Fruit fly (Drosophila melanogaster) whole organism, embryonic: ENCODE results near the gene CG8460.

Experiments used
- Ada2b ChIP-seq: fragments of 200-800 bp; sonication (Bioruptor generic); IDR thresholded peaks from 2 replicates; pipeline ENCODE4 v1.3.6; 2022; ENCODE audit warnings: missing biosample characterization, missing genetic modification characterization
- BEAF-32 ChIP-seq: fragments of 200-800 bp; sonication (Bioruptor generic); optimal IDR thresholded peaks from 3 replicates; lab custom pipeline; 2017; ENCODE audit warnings: missing biosample characterization, missing genetic modification characterization, mild to moderate bottlenecking, moderate library complexity, missing genetic modification reagents
- CG10274 ChIP-seq: fragments of 200-800 bp; sonication (Bioruptor generic); optimal IDR thresholded peaks from 3 replicates; lab custom pipeline; 2017; ENCODE audit warnings: missing biosample characterization, mild to moderate bottlenecking, missing genetic modification characterization
- CG11723 ChIP-seq: fragments of 200-800 bp; sonication (Bioruptor generic); optimal IDR thresholded peaks from 2 replicates; lab custom pipeline; 2017; ENCODE audit warnings: missing biosample characterization, mild to moderate bottlenecking, missing genetic modification characterization
- CG12236 ChIP-seq: fragments of 200-800 bp; sonication (Bioruptor generic); optimal IDR thresholded peaks from 2 replicates; lab custom pipeline; 2016; ENCODE audit warnings: missing biosample characterization, missing genetic modification characterization
- CG13123 ChIP-seq: fragments of 200-800 bp; sonication (Bioruptor generic); optimal IDR thresholded peaks from 2 replicates; lab custom pipeline; 2016; ENCODE audit warnings: missing biosample characterization, missing genetic modification characterization
- CG13287 ChIP-seq: fragments of 200-800 bp; sonication (Bioruptor generic); IDR thresholded peaks from 2 replicates; pipeline ENCODE4 v1.3.6; 2022; ENCODE audit warnings: missing biosample characterization, missing genetic modification characterization; ENCODE audit not compliant: partially characterized antibody
- CG13775 ChIP-seq: fragments of 200-800 bp; sonication (Bioruptor generic); optimal IDR thresholded peaks from 3 replicates; lab custom pipeline; 2017; ENCODE audit warnings: missing biosample characterization, mild to moderate bottlenecking, missing genetic modification characterization
- CG14860 ChIP-seq: fragments of 200-800 bp; sonication (Bioruptor generic); IDR thresholded peaks from 3 replicates; pipeline ENCODE4 v1.3.6; 2022; ENCODE audit warnings: missing biosample characterization, missing genetic modification characterization; ENCODE audit not compliant: partially characterized antibody
- CG15514 ChIP-seq: fragments of 200-800 bp; sonication (Bioruptor generic); optimal IDR thresholded peaks from 3 replicates; lab custom pipeline; 2017; ENCODE audit warnings: missing biosample characterization, missing genetic modification characterization, mild to moderate bottlenecking, moderate library complexity, missing genetic modification reagents
- CG17328 ChIP-seq: fragments of 200-800 bp; sonication (Bioruptor generic); IDR thresholded peaks from 2 replicates; pipeline ENCODE4 v1.3.6; 2022; ENCODE audit warnings: missing biosample characterization, missing genetic modification characterization
- CG18476 ChIP-seq: fragments of 200-800 bp; sonication (Bioruptor generic); optimal IDR thresholded peaks from 2 replicates; lab custom pipeline; 2016; ENCODE audit warnings: missing biosample characterization, mild to moderate bottlenecking, missing genetic modification characterization
- CG2116 ChIP-seq: fragments of 200-800 bp; sonication (Bioruptor generic); optimal IDR thresholded peaks from 3 replicates; lab custom pipeline; 2018; ENCODE audit warnings: missing biosample characterization, mild to moderate bottlenecking, missing genetic modification characterization
- CG31224 ChIP-seq: fragments of 200-800 bp; sonication (Bioruptor generic); IDR thresholded peaks from 2 replicates; pipeline ENCODE4 v1.3.6; 2022; ENCODE audit warnings: missing biosample characterization, missing genetic modification characterization
- CG31441 ChIP-seq: fragments of 200-800 bp; sonication (Bioruptor generic); IDR thresholded peaks from 2 replicates; pipeline ENCODE4 v1.3.6; 2022; ENCODE audit warnings: missing biosample characterization, missing genetic modification characterization
- CG32532 ChIP-seq: fragments of 200-800 bp; sonication (Bioruptor generic); IDR thresholded peaks from 2 replicates; pipeline ENCODE4 v1.3.6; 2022; ENCODE audit warnings: missing biosample characterization, missing genetic modification characterization
- CG3281 ChIP-seq: fragments of 200-800 bp; sonication (Bioruptor generic); optimal IDR thresholded peaks from 3 replicates; lab custom pipeline; 2017; ENCODE audit warnings: missing biosample characterization, mild to moderate bottlenecking, missing genetic modification characterization
- CG34376 ChIP-seq: fragments of 200-800 bp; sonication (Bioruptor generic); optimal IDR thresholded peaks from 2 replicates; lab custom pipeline; 2018; ENCODE audit warnings: missing biosample characterization, mild to moderate bottlenecking, missing genetic modification characterization
- CG34422 ChIP-seq: fragments of 200-800 bp; sonication (Bioruptor generic); IDR thresholded peaks from 3 replicates; pipeline ENCODE4 v1.3.6; 2022; ENCODE audit warnings: missing biosample characterization, missing genetic modification characterization
- CG43689 ChIP-seq: fragments of 200-800 bp; sonication (Bioruptor generic); IDR thresholded peaks from 2 replicates; pipeline ENCODE4 v1.3.6; 2022; ENCODE audit warnings: missing biosample characterization, missing genetic modification characterization
- CG4617 ChIP-seq: fragments of 200-800 bp; sonication (Bioruptor generic); optimal IDR thresholded peaks from 3 replicates; lab custom pipeline; 2016; ENCODE audit warnings: missing biosample characterization, missing genetic modification characterization, borderline replicate concordance
- CG8765 ChIP-seq: fragments of 200-800 bp; sonication (Bioruptor generic); IDR thresholded peaks from 2 replicates; pipeline ENCODE4 v1.3.6; 2022; ENCODE audit warnings: missing biosample characterization, missing genetic modification characterization
- Dfd ChIP-seq, 2 experiments: fragments of >200 bp; optimal IDR thresholded peaks; 2 replicates each; lab custom pipeline; 2017; ENCODE audit warnings: missing biosample characterization in 2 of 2, missing genetic modification characterization in 2 of 2
- Dp ChIP-seq: fragments of 200-800 bp; sonication (Bioruptor generic); optimal IDR thresholded peaks from 2 replicates; lab custom pipeline; 2018; ENCODE audit warnings: missing biosample characterization, mild to moderate bottlenecking, missing genetic modification characterization, moderate library complexity
- Eip74EF ChIP-seq, 2 experiments: fragments of 200-800 bp in 1 of 2; fragments of >200 bp in 1 of 2; sonication (Bioruptor generic) in 1 of 2; optimal IDR thresholded peaks; 2 replicates each; lab custom pipeline; 2017 to 2019; ENCODE audit warnings: missing biosample characterization in 2 of 2, missing genetic modification characterization in 2 of 2, mild to moderate bottlenecking in 1 of 2, moderate library complexity in 1 of 2
- HLH4C ChIP-seq: fragments of 200-800 bp; sonication (Bioruptor generic); IDR thresholded peaks from 3 replicates; pipeline ENCODE4 v1.3.6; 2022; ENCODE audit warnings: missing biosample characterization, missing genetic modification characterization; ENCODE audit not compliant: partially characterized antibody
- HmgZ ChIP-seq: fragments of 200-800 bp; sonication (Bioruptor generic); optimal IDR thresholded peaks from 2 replicates; lab custom pipeline; 2018; ENCODE audit warnings: missing biosample characterization, mild to moderate bottlenecking, missing genetic modification characterization
- Kr ChIP-seq: fragments of 200-800 bp; sonication (Bioruptor generic); optimal IDR thresholded peaks from 2 replicates; lab custom pipeline; 2017; ENCODE audit warnings: missing biosample characterization, mild to moderate bottlenecking, missing genetic modification characterization
- MESR4 ChIP-seq: fragments of 200-800 bp; sonication (Bioruptor generic); optimal IDR thresholded peaks from 2 replicates; lab custom pipeline; 2018; ENCODE audit warnings: missing biosample characterization, mild to moderate bottlenecking, missing genetic modification characterization, moderate library complexity
- Meics ChIP-seq: fragments of 200-800 bp; sonication (Bioruptor generic); optimal IDR thresholded peaks from 2 replicates; lab custom pipeline; 2017; ENCODE audit warnings: missing biosample characterization, mild to moderate bottlenecking, missing genetic modification characterization
- Nf-YB ChIP-seq: fragments of 200-800 bp; sonication (Bioruptor generic); optimal IDR thresholded peaks from 3 replicates; lab custom pipeline; 2019; ENCODE audit warnings: missing biosample characterization, mild to moderate bottlenecking, missing genetic modification characterization, moderate library complexity
- Sox102F ChIP-seq: fragments of 200-800 bp; sonication (Bioruptor generic); optimal IDR thresholded peaks from 2 replicates; lab custom pipeline; 2018; ENCODE audit warnings: missing biosample characterization, mild to moderate bottlenecking, missing genetic modification characterization, moderate library complexity
- Xrp1 ChIP-seq: fragments of 200-800 bp; sonication (Bioruptor generic); IDR thresholded peaks from 2 replicates; pipeline ENCODE4 v1.3.6; 2022; ENCODE audit warnings: missing biosample characterization, missing genetic modification characterization
- amos ChIP-seq: fragments of 200-800 bp; sonication (Bioruptor generic); IDR thresholded peaks from 2 replicates; pipeline ENCODE4 v1.3.6; 2022; ENCODE audit warnings: missing biosample characterization, missing genetic modification characterization; ENCODE audit not compliant: partially characterized antibody
- bbx ChIP-seq: fragments of 200-800 bp; sonication (Bioruptor generic); IDR thresholded peaks from 2 replicates; pipeline ENCODE4 v1.3.6; 2022; ENCODE audit warnings: missing biosample characterization, missing genetic modification characterization; ENCODE audit not compliant: partially characterized antibody
- ci ChIP-seq: fragments of 200-800 bp; sonication (Bioruptor generic); IDR thresholded peaks from 3 replicates; pipeline ENCODE4 v1.3.6; 2022; ENCODE audit warnings: missing biosample characterization, missing genetic modification characterization
- dimm ChIP-seq: fragments of 200-800 bp; sonication (Bioruptor generic); IDR thresholded peaks from 2 replicates; pipeline ENCODE4 v1.3.6; 2022; ENCODE audit warnings: missing biosample characterization, missing genetic modification characterization
- fd64A ChIP-seq: fragments of 200-800 bp; sonication (Bioruptor generic); optimal IDR thresholded peaks from 3 replicates; lab custom pipeline; 2018; ENCODE audit warnings: missing biosample characterization, mild to moderate bottlenecking, missing genetic modification characterization
- gt ChIP-seq: fragments of 200-800 bp; sonication (Bioruptor generic); IDR thresholded peaks from 2 replicates; pipeline ENCODE4 v1.3.6; 2022; ENCODE audit warnings: missing biosample characterization, missing genetic modification characterization
- hbn ChIP-seq: fragments of 200-800 bp; sonication (Bioruptor generic); IDR thresholded peaks from 2 replicates; pipeline ENCODE4 v1.3.6; 2022; ENCODE audit warnings: missing biosample characterization, missing genetic modification characterization; ENCODE audit not compliant: partially characterized antibody
- klu ChIP-seq: fragments of 200-800 bp; sonication (Bioruptor generic); IDR thresholded peaks from 2 replicates; pipeline ENCODE4 v1.3.6; 2022; ENCODE audit warnings: missing biosample characterization, missing genetic modification characterization
- lab ChIP-seq: fragments of 200-800 bp; sonication (Bioruptor generic); optimal IDR thresholded peaks from 3 replicates; lab custom pipeline; 2017; ENCODE audit warnings: missing biosample characterization, missing genetic modification characterization, mild to moderate bottlenecking, moderate library complexity, missing genetic modification reagents
- nerfin-1 ChIP-seq: fragments of 200-800 bp; sonication (Bioruptor generic); optimal IDR thresholded peaks from 3 replicates; lab custom pipeline; 2019; ENCODE audit warnings: missing biosample characterization, mild to moderate bottlenecking, missing genetic modification characterization, moderate library complexity
- peb ChIP-seq: fragments of 200-800 bp; sonication (Bioruptor generic); IDR thresholded peaks from 2 replicates; pipeline ENCODE4 v1.3.6; 2022; ENCODE audit warnings: missing biosample characterization, missing genetic modification characterization
- phol ChIP-seq: fragments of 200-800 bp; sonication (Bioruptor generic); optimal IDR thresholded peaks from 3 replicates; lab custom pipeline; 2018; ENCODE audit warnings: missing biosample characterization, mild to moderate bottlenecking, missing genetic modification characterization, moderate library complexity
- sisA ChIP-seq: fragments of 200-800 bp; sonication (Bioruptor generic); IDR thresholded peaks from 2 replicates; pipeline ENCODE4 v1.3.6; 2022; ENCODE audit warnings: missing biosample characterization, missing genetic modification characterization
- stwl ChIP-seq: fragments of 200-800 bp; sonication (Bioruptor generic); optimal IDR thresholded peaks from 3 replicates; lab custom pipeline; 2018; ENCODE audit warnings: missing biosample characterization, mild to moderate bottlenecking, missing genetic modification characterization, moderate library complexity
- tna ChIP-seq: fragments of 200-800 bp; sonication (Bioruptor generic); IDR thresholded peaks from 2 replicates; pipeline ENCODE4 v1.3.6; 2022; ENCODE audit warnings: missing biosample characterization, missing genetic modification characterization; ENCODE audit not compliant: partially characterized antibody
- unc-4 ChIP-seq: fragments of 200-800 bp; sonication (Bioruptor generic); IDR thresholded peaks from 2 replicates; pipeline ENCODE4 v1.3.6; 2022; ENCODE audit warnings: missing biosample characterization, missing genetic modification characterization; ENCODE audit not compliant: partially characterized antibody
- zfh1 ChIP-seq: fragments of 200-800 bp; sonication (Bioruptor generic); IDR thresholded peaks from 3 replicates; pipeline ENCODE4 v1.3.6; 2022; ENCODE audit warnings: missing biosample characterization, missing genetic modification characterization

CG8460 gene

DNA sequence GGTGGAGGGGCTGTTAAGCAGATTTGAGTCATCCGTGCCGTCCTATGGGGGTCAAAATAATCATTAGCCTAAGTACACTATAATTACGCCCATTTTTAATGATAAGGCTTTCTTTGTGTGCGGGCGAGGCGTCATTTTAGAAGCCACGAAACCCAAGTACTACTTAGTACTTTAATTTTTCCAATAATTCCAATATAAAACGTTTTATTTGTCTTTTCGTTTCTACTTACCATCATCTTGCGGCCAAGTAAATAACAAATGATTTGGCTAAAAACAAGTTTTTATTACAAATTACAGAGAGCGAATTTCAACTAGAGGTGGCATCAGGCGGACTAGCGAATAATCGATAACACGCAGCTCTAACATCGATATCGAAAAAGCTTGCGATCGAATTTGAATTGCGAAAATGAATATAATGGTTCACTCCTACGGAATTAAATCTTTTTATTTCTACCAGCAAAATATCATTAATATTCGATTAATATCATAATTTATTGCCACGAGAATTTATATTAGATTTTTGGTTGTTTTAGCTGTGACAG is 23.5 kb downstream of the CG8460 start, which contains the start of gene Snx6 (continued):
- TF ChIP-seq sisA (GFP tag; lab: Robert Waterston, UW) = no peak
- TF ChIP-seq Nf-YB (GFP tag; lab: Kevin White, UChicago) = no peak
- no peak for TF ChIP-seq CG11723 (GFP tag; lab: Kevin White, UChicago)
- TF ChIP-seq tna (GFP tag; lab: Robert Waterston, UW) = 0 out of 2 replicates have a peak, but pooled peaks have one; percentile 39
- TF ChIP-seq CG43689 (GFP tag; lab: Robert Waterston, UW) = no peak
- no peak for TF ChIP-seq Meics
- peak; percentile 68 for TF ChIP-seq unc-4 (GFP tag; lab: Robert Waterston, UW)
- TF ChIP-seq CG14860 = peak; percentile 35; the same call in 2 of the 3 replicates
- peak; percentile 70 for TF ChIP-seq HLH4C
- TF ChIP-seq BEAF-32 (GFP tag; lab: Kevin White, UChicago) = peak; percentile 64
- TF ChIP-seq CG15514 (GFP tag; lab: Kevin White, UChicago) = no peak
- TF ChIP-seq CG12236 (GFP tag; lab: Kevin White, UChicago) = no peak
- TF ChIP-seq Ada2b = no peak
- TF ChIP-seq CG4617 = peak; percentile 25
- TF ChIP-seq Kr (GFP tag; lab: Kevin White, UChicago) = no peak
- no peak for TF ChIP-seq CG13775
- TF ChIP-seq CG2116 (GFP tag; lab: Kevin White, UChicago) = peak; percentile 44
- no peak for TF ChIP-seq lab (GFP tag; lab: Kevin White, UChicago)
- TF ChIP-seq CG31224 (GFP tag; lab: Robert Waterston, UW) = no peak
- TF ChIP-seq phol (tag; lab: Kevin White, UChicago) = peak; percentile 46
- no peak for TF ChIP-seq klu
- TF ChIP-seq Dp (GFP tag; lab: Kevin White, UChicago) = peak; percentile 90
- no peak for TF ChIP-seq CG3281 (GFP tag; lab: Kevin White, UChicago)
- TF ChIP-seq Xrp1 (GFP tag; lab: Robert Waterston, UW) = no peak
- TF ChIP-seq CG8765 (GFP tag; lab: Robert Waterston, UW) = no peak
- TF ChIP-seq amos (GFP tag; lab: Robert Waterston, UW) = peak; percentile 56; the same call in 1 of the 2 replicates
- TF ChIP-seq CG13287 (GFP tag; lab: Robert Waterston, UW) = peak; percentile 86
- TF ChIP-seq CG32532 = no peak
- peak; percentile 50 for TF ChIP-seq MESR4 (GFP tag; lab: Kevin White, UChicago)
- TF ChIP-seq stwl = peak; percentile 62
- TF ChIP-seq bbx (GFP tag; lab: Robert Waterston, UW) = peak; percentile 70
- no peak for TF ChIP-seq HmgZ
- TF ChIP-seq CG10274 = no peak
- TF ChIP-seq Eip74EF (GFP tag; optimal IDR thresholded peaks at IDR 0.05; lab: Kevin White, UChicago) = no peak
- TF ChIP-seq hbn = peak; percentile 62
- no peak for TF ChIP-seq dimm (GFP tag; lab: Robert Waterston, UW)

DNA sequence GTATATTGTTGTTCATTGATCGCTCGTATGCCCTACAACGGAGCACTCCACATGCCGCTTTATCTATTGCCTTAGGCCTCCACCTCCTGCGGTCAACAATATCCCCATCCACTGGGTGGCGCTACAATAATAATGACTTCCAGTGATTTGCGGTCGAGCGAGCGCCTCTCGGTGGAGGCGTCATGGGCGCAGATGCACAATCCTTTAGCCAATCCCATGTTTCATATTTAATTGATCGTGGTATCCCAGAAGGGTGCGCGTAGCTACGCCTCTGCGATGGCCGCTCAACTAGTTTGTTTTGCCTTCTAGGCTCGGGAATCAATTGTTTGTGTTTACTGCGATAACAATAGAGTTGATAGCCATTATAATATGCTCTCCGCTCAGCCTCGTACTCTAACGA is 32.1 kb downstream of the CG8460 start:
- no peak for TF ChIP-seq Kr (GFP tag; lab: Kevin White, UChicago)
- TF ChIP-seq peb = no peak
- TF ChIP-seq Sox102F = no peak
- 0 out of 3 replicates have a peak, but pooled peaks have one; percentile 25 for TF ChIP-seq ci
- TF ChIP-seq CG34422 (GFP tag; lab: Robert Waterston, UW) = 0 out of 3 replicates have a peak, but pooled peaks have one; percentile 15
- TF ChIP-seq CG17328 = no peak
- TF ChIP-seq nerfin-1 = no peak
- TF ChIP-seq CG34376 (GFP tag; lab: Kevin White, UChicago) = no peak
- TF ChIP-seq gt = no peak
- TF ChIP-seq zfh1 = peak; percentile 51; the same call in 2 of the 3 replicates
- TF ChIP-seq CG18476 (GFP tag; lab: Kevin White, UChicago) = no peak
- peak; percentile 7 for TF ChIP-seq fd64A (GFP tag; lab: Kevin White, UChicago)
- no peak for TF ChIP-seq CG31441 (GFP tag; lab: Robert Waterston, UW)
- TF ChIP-seq Xrp1 (GFP tag; lab: Robert Waterston, UW) = no peak
- TF ChIP-seq CG13123 (GFP tag; lab: Kevin White, UChicago) = no peak
- peak; percentile 26; the same call in 1 of the 2 replicates for TF ChIP-seq CG32532
- TF ChIP-seq stwl = no peak
- no peak for TF ChIP-seq Dfd (GFP tag; optimal IDR thresholded peaks at IDR 0.05; lab: Kevin White, UChicago)
